Worm (Caenorhabditis elegans) whole organism, L3 larva: ENCODE measurements around the gene grld-1.

Experiments used
- R02D3.7 ChIP-seq: fragments of 150-350 bp; optimal IDR thresholded peaks from 2 replicates; lab custom pipeline; 2014; ENCODE audit warnings: missing biosample characterization, missing genetic modification characterization
- ZK546.5 ChIP-seq: sonication (generic microtip); optimal IDR thresholded peaks from 2 replicates; lab custom pipeline; 2017; ENCODE audit warnings: missing biosample characterization, missing genetic modification characterization
- aly-2 ChIP-seq: fragments of 150-350 bp; optimal IDR thresholded peaks from 2 replicates; lab custom pipeline; 2014; ENCODE audit warnings: missing biosample characterization, missing genetic modification characterization
- ceh-16 ChIP-seq: sonication (generic microtip); optimal IDR thresholded peaks from 2 replicates; lab custom pipeline; 2017; ENCODE audit warnings: missing biosample characterization, missing genetic modification characterization
- ceh-28 ChIP-seq: fragments of 150-350 bp; optimal IDR thresholded peaks from 2 replicates; lab custom pipeline; 2014; ENCODE audit warnings: missing biosample characterization, missing genetic modification reagents, missing genetic modification characterization
- ceh-9 ChIP-seq: sonication (generic microtip); optimal IDR thresholded peaks from 2 replicates; lab custom pipeline; 2018; ENCODE audit warnings: missing biosample characterization, missing genetic modification characterization
- daf-12 ChIP-seq: fragments of 150-350 bp; optimal IDR thresholded peaks from 2 replicates; lab custom pipeline; 2014; ENCODE audit warnings: missing biosample characterization, missing genetic modification reagents, missing genetic modification characterization
- egl-5 ChIP-seq: fragments of 150-350 bp; optimal IDR thresholded peaks from 2 replicates; lab custom pipeline; 2017; ENCODE audit warnings: missing biosample characterization, missing genetic modification reagents, missing genetic modification characterization, inconsistent platforms
- elt-1 ChIP-seq: fragments of 150-350 bp; optimal IDR thresholded peaks from 2 replicates; lab custom pipeline; 2014; ENCODE audit warnings: missing biosample characterization, missing genetic modification characterization
- elt-3 ChIP-seq, 3 experiments: fragments of 150-350 bp in 1 of 3; sonication (generic microtip) in 2 of 3; optimal IDR thresholded peaks; 2 replicates in 2 of 3; 4 replicates in 1 of 3; lab custom pipeline; 2014 to 2017; ENCODE audit warnings: missing biosample characterization in 3 of 3, missing genetic modification characterization in 3 of 3
- eor-1 ChIP-seq, 2 experiments: fragments of 150-350 bp; optimal IDR thresholded peaks; 2 replicates each; lab custom pipeline; 2014 to 2018; ENCODE audit warnings: missing biosample characterization in 2 of 2, missing genetic modification characterization in 2 of 2
- fos-1 ChIP-seq: fragments of 150-350 bp; optimal IDR thresholded peaks from 2 replicates; lab custom pipeline; 2014; ENCODE audit warnings: missing biosample characterization, missing genetic modification characterization
- hmg-11 ChIP-seq: sonication (generic microtip); optimal IDR thresholded peaks from 2 replicates; lab custom pipeline; 2016; ENCODE audit warnings: missing genetic modification characterization, missing compliant biosample characterization
- jun-1 ChIP-seq: fragments of 150-350 bp; optimal IDR thresholded peaks from 2 replicates; lab custom pipeline; 2014; ENCODE audit warnings: missing biosample characterization, missing genetic modification reagents, missing genetic modification characterization
- lin-15B ChIP-seq: fragments of 150-350 bp; optimal IDR thresholded peaks from 2 replicates; lab custom pipeline; 2014; ENCODE audit warnings: missing biosample characterization, missing genetic modification characterization
- lsy-12 ChIP-seq: sonication (generic microtip); optimal IDR thresholded peaks from 2 replicates; lab custom pipeline; 2016; ENCODE audit warnings: mild to moderate bottlenecking, missing genetic modification characterization, missing compliant biosample characterization
- mml-1 ChIP-seq: fragments of 150-350 bp; sonication (generic microtip); optimal IDR thresholded peaks from 3 replicates; lab custom pipeline; 2014; ENCODE audit warnings: missing biosample characterization, missing genetic modification characterization
- nfya-1 ChIP-seq: sonication (generic microtip); optimal IDR thresholded peaks from 2 replicates; lab custom pipeline; 2017; ENCODE audit warnings: missing genetic modification characterization, mild to moderate bottlenecking, missing compliant biosample characterization, antibody characterized with exemption, moderate library complexity; ENCODE audit not compliant: insufficient read depth
- nhr-12 ChIP-seq: fragments of 150-350 bp; optimal IDR thresholded peaks from 2 replicates; lab custom pipeline; 2014; ENCODE audit warnings: missing biosample characterization, missing genetic modification characterization
- nhr-23 ChIP-seq: fragments of 150-350 bp; optimal IDR thresholded peaks from 2 replicates; lab custom pipeline; 2014; ENCODE audit warnings: missing biosample characterization, missing genetic modification reagents, missing genetic modification characterization
- nhr-237 ChIP-seq: fragments of 150-350 bp; optimal IDR thresholded peaks from 2 replicates; lab custom pipeline; 2014; ENCODE audit warnings: missing biosample characterization, missing genetic modification characterization
- nhr-28 ChIP-seq: fragments of 150-350 bp; optimal IDR thresholded peaks from 2 replicates; lab custom pipeline; 2014; ENCODE audit warnings: missing biosample characterization, missing genetic modification characterization
- nhr-43 ChIP-seq: sonication (generic microtip); optimal IDR thresholded peaks from 2 replicates; lab custom pipeline; 2016; ENCODE audit warnings: mild to moderate bottlenecking, missing genetic modification characterization, missing compliant biosample characterization; ENCODE audit not compliant: poor library complexity, severe bottlenecking
- nhr-67 ChIP-seq: fragments of 150-350 bp; optimal IDR thresholded peaks from 2 replicates; lab custom pipeline; 2014; ENCODE audit warnings: missing biosample characterization, missing genetic modification characterization
- nhr-76 ChIP-seq: fragments of 150-350 bp; sonication (generic microtip); optimal IDR thresholded peaks from 5 replicates; lab custom pipeline; 2014; ENCODE audit warnings: missing biosample characterization, missing genetic modification characterization
- nhr-77 ChIP-seq: fragments of 150-350 bp; optimal IDR thresholded peaks from 2 replicates; lab custom pipeline; 2014; ENCODE audit warnings: missing biosample characterization, missing genetic modification characterization
- pha-4 ChIP-seq: fragments of 150-350 bp; optimal IDR thresholded peaks from 2 replicates; lab custom pipeline; 2014; ENCODE audit warnings: missing biosample characterization, missing genetic modification reagents, missing genetic modification characterization
- pqm-1 ChIP-seq: fragments of 150-350 bp; optimal IDR thresholded peaks from 2 replicates; lab custom pipeline; 2017; ENCODE audit warnings: missing biosample characterization, missing genetic modification characterization, inconsistent platforms
- sea-2 ChIP-seq: fragments of 150-350 bp; sonication (generic microtip); optimal IDR thresholded peaks from 4 replicates; lab custom pipeline; 2014; ENCODE audit warnings: missing biosample characterization, missing genetic modification reagents, missing genetic modification characterization
- skn-1 ChIP-seq: fragments of 150-350 bp; optimal IDR thresholded peaks from 2 replicates; lab custom pipeline; 2014; ENCODE audit warnings: missing biosample characterization, missing genetic modification characterization
- snpc-4 ChIP-seq: fragments of 150-350 bp; optimal IDR thresholded peaks from 2 replicates; lab custom pipeline; 2014; ENCODE audit warnings: missing biosample characterization, missing genetic modification characterization
- unc-39 ChIP-seq: sonication (generic microtip); optimal IDR thresholded peaks from 4 replicates; lab custom pipeline; 2017; ENCODE audit warnings: missing biosample characterization, missing genetic modification characterization
- unc-62 ChIP-seq: fragments of 150-350 bp; sonication (generic microtip); optimal IDR thresholded peaks from 4 replicates; lab custom pipeline; 2014; ENCODE audit warnings: missing biosample characterization, missing genetic modification reagents, missing genetic modification characterization
- zag-1 ChIP-seq: fragments of 150-350 bp; optimal IDR thresholded peaks from 2 replicates; lab custom pipeline; 2014; ENCODE audit warnings: missing biosample characterization, missing genetic modification characterization
- ztf-11 ChIP-seq: fragments of 150-350 bp; optimal IDR thresholded peaks from 2 replicates; lab custom pipeline; 2014; ENCODE audit warnings: missing biosample characterization, missing genetic modification characterization

Gene grld-1

ce11 chrIV:130150-130549 lies 4.4 kb upstream of the grld-1 start:
- TF ChIP-seq ceh-9 (no peak), nhr-77 (tag; lab: Kevin White, UChicago) (no peak), pha-4 (tag; lab: Kevin White, UChicago) (peak; percentile 72), hmg-11 (tag; lab: Kevin White, UChicago) (peak; percentile 12), eor-1 (tag; optimal IDR thresholded peaks at IDR 0.05; lab: Kevin White, UChicago) (no peak), nhr-76 (tag; lab: Kevin White, UChicago) (no peak), ceh-16 (tag; lab: Kevin White, UChicago) (no peak), ceh-28 (no peak), nfya-1 (tag; lab: Kevin White, UChicago) (peak; percentile 33), ZK546.5 (tag; lab: Kevin White, UChicago) (no peak), R02D3.7 (no peak)

ce11 chrIV:128525-128924 lies 2.8 kb upstream of the grld-1 start:
- TF ChIP-seq lsy-12 (tag; lab: Kevin White, UChicago), result no peak
- no peak for TF ChIP-seq unc-62 (GFP tag; lab: Kevin White, UChicago)
- TF ChIP-seq nhr-28, result no peak
- TF ChIP-seq elt-3 (tag; optimal IDR thresholded peaks at IDR 0.05; lab: Kevin White, UChicago), result no peak
- TF ChIP-seq nhr-77 (tag; lab: Kevin White, UChicago), result no peak
- no peak for TF ChIP-seq nhr-12
- no peak for TF ChIP-seq ztf-11
- TF ChIP-seq nhr-237 (tag; lab: Kevin White, UChicago), result no peak
- no peak for TF ChIP-seq fos-1 (tag; lab: Kevin White, UChicago)
- TF ChIP-seq daf-12 (tag; lab: Kevin White, UChicago), result no peak
- TF ChIP-seq lin-15B (tag; lab: Kevin White, UChicago), result no peak
- no peak for TF ChIP-seq ceh-16 (tag; lab: Kevin White, UChicago)
- TF ChIP-seq ceh-28, result no peak
- TF ChIP-seq ZK546.5 (tag; lab: Kevin White, UChicago), result no peak
- no peak for TF ChIP-seq eor-1 (tag; optimal IDR thresholded peaks at IDR 0.05; lab: Kevin White, UChicago)
- no peak for TF ChIP-seq nhr-23 (tag; lab: Kevin White, UChicago)
- no peak for TF ChIP-seq nhr-67 (tag; lab: Kevin White, UChicago)
- TF ChIP-seq unc-39 (tag; lab: Kevin White, UChicago), result no peak
- no peak for TF ChIP-seq hmg-11 (tag; lab: Kevin White, UChicago)

- TF ChIP-seq zag-1 (tag; lab: Kevin White, UChicago) (no peak), mml-1 (tag; lab: Kevin White, UChicago) (no peak), elt-1 (tag; lab: Kevin White, UChicago) (no peak), aly-2 (tag; lab: Kevin White, UChicago) (no peak), egl-5 (no peak), lsy-12 (tag; lab: Kevin White, UChicago) (no peak), R02D3.7 (no peak)
Measured at ce11 chrIV:121607-122006, 4.1 kb downstream of the grld-1 start, which contains the start of gene tut-1. Gene tut-1 (minus strand): TSS chrIV:121707.

ce11 chrIV:119792-120191 lies 5.9 kb downstream of the grld-1 start:
- TF ChIP-seq pqm-1 (tag; lab: Kevin White, UChicago) (no peak), sea-2 (GFP tag; lab: Kevin White, UChicago) (no peak), hmg-11 (tag; lab: Kevin White, UChicago) (no peak), nhr-43 (tag; lab: Kevin White, UChicago) (no peak), ceh-16 (tag; lab: Kevin White, UChicago) (no peak), nhr-28 (no peak), nhr-77 (tag; lab: Kevin White, UChicago) (no peak), pha-4 (tag; lab: Kevin White, UChicago) (no peak), nhr-23 (tag; lab: Kevin White, UChicago) (no peak), nfya-1 (tag; lab: Kevin White, UChicago) (no peak), skn-1 (tag; lab: Kevin White, UChicago) (no peak), egl-5 (no peak), elt-1 (tag; lab: Kevin White, UChicago) (no peak), jun-1 (tag; lab: Kevin White, UChicago) (no peak), fos-1 (tag; lab: Kevin White, UChicago) (no peak), ZK546.5 (tag; lab: Kevin White, UChicago) (no peak), unc-62 (GFP tag; lab: Kevin White, UChicago) (no peak), snpc-4 (no peak)
